Fruit fly (Drosophila melanogaster) whole organism, embryonic: Measurements from ENCODE around the gene UQCR-14L.

Experiments used
- Abd-B ChIP-seq: fragments of 200-800 bp; sonication (Bioruptor generic); optimal IDR thresholded peaks from 2 replicates; lab custom pipeline; 2018; ENCODE audit warnings: missing biosample characterization, mild to moderate bottlenecking, missing genetic modification characterization, moderate library complexity
- B-H2 ChIP-seq: fragments of 200-800 bp; sonication (Bioruptor generic); optimal IDR thresholded peaks from 2 replicates; lab custom pipeline; 2018; ENCODE audit warnings: missing biosample characterization, mild to moderate bottlenecking, missing genetic modification characterization
- Blimp-1 ChIP-seq: fragments of 200-800 bp; sonication (Bioruptor generic); optimal IDR thresholded peaks from 3 replicates; lab custom pipeline; 2018; ENCODE audit warnings: missing biosample characterization, missing genetic modification characterization, mild to moderate bottlenecking, moderate library complexity, missing genetic modification reagents
- CG11456 ChIP-seq: fragments of 200-800 bp; sonication (Bioruptor generic); IDR thresholded peaks from 3 replicates; pipeline ENCODE4 v1.3.6; 2022; ENCODE audit warnings: missing biosample characterization, missing genetic modification characterization
- CG11504 ChIP-seq: fragments of 200-800 bp; sonication (Bioruptor generic); optimal IDR thresholded peaks from 3 replicates; lab custom pipeline; 2019; ENCODE audit warnings: missing biosample characterization, mild to moderate bottlenecking, missing genetic modification characterization, moderate library complexity
- CG13424 ChIP-seq: fragments of 200-800 bp; sonication (Bioruptor generic); optimal IDR thresholded peaks from 2 replicates; lab custom pipeline; 2019; ENCODE audit warnings: missing biosample characterization, mild to moderate bottlenecking, missing genetic modification characterization, moderate library complexity
- CG15601 ChIP-seq: fragments of 200-800 bp; sonication (Bioruptor generic); optimal IDR thresholded peaks from 3 replicates; lab custom pipeline; 2019; ENCODE audit warnings: missing biosample characterization, mild to moderate bottlenecking, missing genetic modification characterization, moderate library complexity
- CG1603 ChIP-seq: fragments of 200-800 bp; sonication (Bioruptor generic); optimal IDR thresholded peaks from 2 replicates; lab custom pipeline; 2019; ENCODE audit warnings: missing biosample characterization, mild to moderate bottlenecking, missing genetic modification characterization, moderate library complexity
- CG16813 ChIP-seq: fragments of 200-800 bp; sonication (Bioruptor generic); IDR thresholded peaks from 3 replicates; pipeline ENCODE4 v1.3.6; 2022; ENCODE audit warnings: missing biosample characterization, missing genetic modification characterization; ENCODE audit not compliant: partially characterized antibody
- CG17328 ChIP-seq: fragments of 200-800 bp; sonication (Bioruptor generic); IDR thresholded peaks from 2 replicates; pipeline ENCODE4 v1.3.6; 2022; ENCODE audit warnings: missing biosample characterization, missing genetic modification characterization
- CG2678 ChIP-seq: fragments of 200-800 bp; sonication (Bioruptor generic); optimal IDR thresholded peaks from 3 replicates; lab custom pipeline; 2019; ENCODE audit warnings: missing biosample characterization, mild to moderate bottlenecking, missing genetic modification characterization, moderate library complexity
- CG30403 ChIP-seq: fragments of 200-800 bp; sonication (Bioruptor generic); optimal IDR thresholded peaks from 3 replicates; lab custom pipeline; 2016; ENCODE audit warnings: missing biosample characterization, missing genetic modification characterization
- CG31388 ChIP-seq: fragments of 200-800 bp; sonication (Bioruptor generic); optimal IDR thresholded peaks from 2 replicates; lab custom pipeline; 2016; ENCODE audit warnings: missing biosample characterization, missing genetic modification characterization
- CG31441 ChIP-seq: fragments of 200-800 bp; sonication (Bioruptor generic); IDR thresholded peaks from 2 replicates; pipeline ENCODE4 v1.3.6; 2022; ENCODE audit warnings: missing biosample characterization, missing genetic modification characterization
- CG4328 ChIP-seq: fragments of 200-800 bp; sonication (Bioruptor generic); optimal IDR thresholded peaks from 3 replicates; lab custom pipeline; 2017; ENCODE audit warnings: missing biosample characterization, missing genetic modification reagents, missing genetic modification characterization
- CG5180 ChIP-seq: fragments of 200-800 bp; sonication (Bioruptor generic); optimal IDR thresholded peaks from 3 replicates; lab custom pipeline; 2017; ENCODE audit warnings: missing biosample characterization, missing genetic modification characterization, mild to moderate bottlenecking, moderate library complexity, missing genetic modification reagents
- CG7372 ChIP-seq: fragments of 200-800 bp; sonication (Bioruptor generic); IDR thresholded peaks from 2 replicates; pipeline ENCODE4 v1.3.6; 2022; ENCODE audit warnings: missing biosample characterization, missing genetic modification characterization
- CkIIα-i1 ChIP-seq: fragments of 200-800 bp; sonication (Bioruptor generic); IDR thresholded peaks from 2 replicates; pipeline ENCODE4 v1.3.6; 2022; ENCODE audit warnings: missing biosample characterization, missing genetic modification characterization
- Dbx ChIP-seq: fragments of 200-800 bp; sonication (Bioruptor generic); IDR thresholded peaks from 3 replicates; pipeline ENCODE4 v1.3.6; 2022; ENCODE audit warnings: missing biosample characterization, missing genetic modification characterization
- Ets65A ChIP-seq: fragments of 200-800 bp; sonication (Bioruptor generic); peaks from one replicate; lab custom pipeline; 2016; ENCODE audit warnings: missing biosample characterization, missing genetic modification characterization
- Hr51 ChIP-seq, 2 experiments: fragments of 200-800 bp; sonication (Bioruptor generic); optimal IDR thresholded peaks; 2 replicates in 1 of 2; 3 replicates in 1 of 2; lab custom pipeline; 2016 to 2018; ENCODE audit warnings: missing biosample characterization in 2 of 2, missing genetic modification characterization in 2 of 2, mild to moderate bottlenecking in 1 of 2, moderate library complexity in 1 of 2
- Med ChIP-seq: fragments of 200-800 bp; sonication (Bioruptor generic); peaks from one replicate; lab custom pipeline; 2016; ENCODE audit warnings: missing biosample characterization, missing genetic modification characterization, mild to moderate bottlenecking, inconsistent platforms, moderate library complexity
- Oaz ChIP-seq: fragments of 200-800 bp; sonication (Bioruptor generic); IDR thresholded peaks from 2 replicates; pipeline ENCODE4 v1.3.6; 2022; ENCODE audit warnings: missing biosample characterization, missing genetic modification characterization
- PHDP ChIP-seq: fragments of 200-800 bp; sonication (Bioruptor generic); optimal IDR thresholded peaks from 3 replicates; lab custom pipeline; 2018; ENCODE audit warnings: missing biosample characterization, mild to moderate bottlenecking, missing genetic modification characterization, moderate library complexity
- Ptx1 ChIP-seq: fragments of 200-800 bp; sonication (Bioruptor generic); IDR thresholded peaks from 2 replicates; pipeline ENCODE4 v1.3.6; 2022; ENCODE audit warnings: missing biosample characterization, missing genetic modification characterization
- Sox102F ChIP-seq: fragments of 200-800 bp; sonication (Bioruptor generic); optimal IDR thresholded peaks from 2 replicates; lab custom pipeline; 2018; ENCODE audit warnings: missing biosample characterization, mild to moderate bottlenecking, missing genetic modification characterization, moderate library complexity
- ap ChIP-seq: fragments of 200-800 bp; sonication (Bioruptor generic); IDR thresholded peaks from 2 replicates; pipeline ENCODE4 v1.3.6; 2022; ENCODE audit warnings: missing biosample characterization, missing genetic modification characterization
- az2 ChIP-seq: fragments of 200-800 bp; sonication (Bioruptor generic); optimal IDR thresholded peaks from 3 replicates; lab custom pipeline; 2016; ENCODE audit warnings: missing biosample characterization, missing genetic modification characterization
- bigmax ChIP-seq: fragments of 200-800 bp; sonication (Bioruptor generic); optimal IDR thresholded peaks from 2 replicates; lab custom pipeline; 2018; ENCODE audit warnings: missing biosample characterization, mild to moderate bottlenecking, missing genetic modification characterization
- dmrt11E ChIP-seq: fragments of 200-800 bp; sonication (Bioruptor generic); optimal IDR thresholded peaks from 3 replicates; lab custom pipeline; 2018; ENCODE audit warnings: missing biosample characterization, mild to moderate bottlenecking, missing genetic modification characterization, moderate library complexity
- dmrt99B ChIP-seq: fragments of 200-800 bp; sonication (Bioruptor generic); optimal IDR thresholded peaks from 2 replicates; lab custom pipeline; 2018; ENCODE audit warnings: missing biosample characterization, mild to moderate bottlenecking, missing genetic modification characterization, moderate library complexity
- dysf ChIP-seq: fragments of 200-800 bp; sonication (Bioruptor generic); IDR thresholded peaks from 3 replicates; pipeline ENCODE4 v1.3.6; 2022; ENCODE audit warnings: missing biosample characterization, missing genetic modification characterization
- en ChIP-seq: fragments of 200-800 bp; sonication (Bioruptor generic); optimal IDR thresholded peaks from 2 replicates; lab custom pipeline; 2016; ENCODE audit warnings: missing biosample characterization, missing genetic modification characterization
- gem ChIP-seq: fragments of 200-800 bp; sonication (Bioruptor generic); optimal IDR thresholded peaks from 2 replicates; lab custom pipeline; 2019; ENCODE audit warnings: missing biosample characterization, mild to moderate bottlenecking, missing genetic modification characterization, moderate library complexity
- lab ChIP-seq: fragments of 200-800 bp; sonication (Bioruptor generic); optimal IDR thresholded peaks from 3 replicates; lab custom pipeline; 2017; ENCODE audit warnings: missing biosample characterization, missing genetic modification characterization, mild to moderate bottlenecking, moderate library complexity, missing genetic modification reagents
- prd ChIP-seq, 3 experiments: fragments of >200 bp in 2 of 3; fragments of 200-800 bp in 1 of 3; sonication (Bioruptor generic) in 1 of 3; optimal IDR thresholded peaks in 2 of 3; IDR thresholded peaks in 1 of 3; 2 replicates in 2 of 3; 3 replicates in 1 of 3; pipeline versions ENCODE4 v1.3.6 to Lab custom; 2017 to 2022; ENCODE audit warnings: missing biosample characterization in 1 of 3, missing genetic modification characterization in 1 of 3
- pros ChIP-seq: fragments of 200-800 bp; sonication (Bioruptor generic); optimal IDR thresholded peaks from 3 replicates; lab custom pipeline; 2019; ENCODE audit warnings: missing biosample characterization, mild to moderate bottlenecking, missing genetic modification characterization, moderate library complexity
- ro ChIP-seq: fragments of 200-800 bp; sonication (Bioruptor generic); IDR thresholded peaks from 2 replicates; pipeline ENCODE4 v1.3.6; 2022; ENCODE audit warnings: missing biosample characterization, missing genetic modification characterization
- row ChIP-seq: fragments of 200-800 bp; sonication (Bioruptor generic); IDR thresholded peaks from 3 replicates; pipeline ENCODE4 v1.3.6; 2022; ENCODE audit warnings: missing biosample characterization, missing genetic modification characterization
- sob ChIP-seq: fragments of 200-800 bp; sonication (Bioruptor generic); IDR thresholded peaks from 2 replicates; pipeline ENCODE4 v1.3.6; 2022; ENCODE audit warnings: missing biosample characterization, missing genetic modification characterization
- sr ChIP-seq: fragments of 200-800 bp; sonication (Bioruptor generic); IDR thresholded peaks from 3 replicates; pipeline ENCODE4 v1.3.6; 2022; ENCODE audit warnings: missing biosample characterization, missing genetic modification characterization
- ssp ChIP-seq: fragments of 200-800 bp; sonication (Bioruptor generic); IDR thresholded peaks from 2 replicates; pipeline ENCODE4 v1.3.6; 2022; ENCODE audit warnings: missing biosample characterization, missing genetic modification characterization
- unpg ChIP-seq: fragments of 200-800 bp; sonication (Bioruptor generic); optimal IDR thresholded peaks from 3 replicates; lab custom pipeline; 2018; ENCODE audit warnings: missing biosample characterization, mild to moderate bottlenecking, missing genetic modification characterization, moderate library complexity
- z ChIP-seq: fragments of 200-800 bp; sonication (Bioruptor generic); IDR thresholded peaks from 3 replicates; pipeline ENCODE4 v1.3.6; 2022; ENCODE audit warnings: missing biosample characterization, missing genetic modification characterization

Gene UQCR-14L

dm6 chr3R:28305959-28306358 lies 12.1 kb downstream of the UQCR-14L start (continued):
- peak; percentile 16; the same call in 1 of the 3 replicates for TF ChIP-seq dysf
- peak; percentile 39 for TF ChIP-seq dmrt99B (tag; lab: Kevin White, UChicago)
- TF ChIP-seq CG2678 (tag; lab: Kevin White, UChicago): peak; percentile 38
- TF ChIP-seq row (GFP tag; lab: Robert Waterston, UW): peak; percentile 28; the same call in 1 of the 3 replicates
- TF ChIP-seq unpg (GFP tag; lab: Kevin White, UChicago): peak; percentile 36
- TF ChIP-seq Hr51 (GFP tag; optimal IDR thresholded peaks at IDR 0.05; lab: Kevin White, UChicago): peak in 1 of 2 experiments; percentile 24
- TF ChIP-seq CG31388 (GFP tag; lab: Kevin White, UChicago): no peak
- TF ChIP-seq sob (GFP tag; lab: Robert Waterston, UW): 0 out of 2 replicates have a peak, but pooled peaks have one; percentile 12
- peak; percentile 17 for TF ChIP-seq lab (GFP tag; lab: Kevin White, UChicago)
- no peak for TF ChIP-seq CG5180 (GFP tag; lab: Kevin White, UChicago)
- no peak for TF ChIP-seq bigmax
- TF ChIP-seq CG31441 (GFP tag; lab: Robert Waterston, UW): 0 out of 2 replicates have a peak, but pooled peaks have one; percentile 21
- no peak for TF ChIP-seq dmrt11E
- peak; percentile 0 for TF ChIP-seq az2
- peak; percentile 49; the same call in 1 of the 2 replicates for TF ChIP-seq Oaz (GFP tag; lab: Robert Waterston, UW)
- TF ChIP-seq CG30403 (GFP tag; lab: Kevin White, UChicago): peak; percentile 21
- TF ChIP-seq ap (GFP tag; lab: Robert Waterston, UW): 0 out of 2 replicates have a peak, but pooled peaks have one; percentile 18
- TF ChIP-seq Sox102F (GFP tag; lab: Kevin White, UChicago): peak; percentile 41
- 0 out of 2 replicates have a peak, but pooled peaks have one; percentile 14 for TF ChIP-seq CG17328 (GFP tag; lab: Robert Waterston, UW)
- TF ChIP-seq en (GFP tag; lab: Kevin White, UChicago): no peak
- TF ChIP-seq Ets65A (GFP tag; lab: Kevin White, UChicago): peak; percentile 86
- peak; percentile 35 for TF ChIP-seq Blimp-1 (GFP tag; lab: Kevin White, UChicago)
- TF ChIP-seq PHDP: peak; percentile 14
- peak; percentile 66 for TF ChIP-seq Med (GFP tag; lab: Kevin White, UChicago)
- TF ChIP-seq CG11504 (tag; lab: Kevin White, UChicago): peak; percentile 41
- peak; percentile 38 for TF ChIP-seq Abd-B (GFP tag; lab: Kevin White, UChicago)
- no peak for TF ChIP-seq CG4328 (GFP tag; lab: Kevin White, UChicago)
- TF ChIP-seq CG13424 (tag; lab: Kevin White, UChicago): peak; percentile 20
- TF ChIP-seq, all 482 proteins: peak for 30

- TF ChIP-seq ssp (GFP tag; lab: Robert Waterston, UW) (no peak), CG7372 (GFP tag; lab: Robert Waterston, UW) (no peak), sr (GFP tag; lab: Robert Waterston, UW) (0 out of 3 replicates have a peak, but pooled peaks have one; percentile 51), CG11456 (GFP tag; lab: Robert Waterston, UW) (0 out of 3 replicates have a peak, but pooled peaks have one; percentile 27), CG1603 (tag; lab: Kevin White, UChicago) (peak; percentile 42), gem (tag; lab: Kevin White, UChicago) (peak; percentile 1), Ptx1 (0 out of 2 replicates have a peak, but pooled peaks have one; percentile 14), ro (no peak), prd (optimal IDR thresholded peaks at IDR 0.05; lab: Kevin White, UChicago) (no peak), prd (GFP tag; IDR thresholded peaks at IDR 0.05; lab: Robert Waterston, UW) (0 out of 3 replicates have a peak, but pooled peaks have one; percentile 19), CG15601 (no peak), Ets65A (GFP tag; lab: Kevin White, UChicago) (peak; percentile 93), B-H2 (GFP tag; lab: Kevin White, UChicago) (no peak), Dbx (GFP tag; lab: Robert Waterston, UW) (no peak), CG16813 (GFP tag; lab: Robert Waterston, UW) (no peak), pros (GFP tag; lab: Kevin White, UChicago) (no peak), z (GFP tag; lab: Robert Waterston, UW) (peak; percentile 58; the same call in 1 of the 3 replicates), CkIIα-i1 (no peak)
Observed at dm6 chr3R:28307926-28308746, 14.3 kb downstream of the UQCR-14L start.
